Worm (Caenorhabditis elegans) whole organism, L2 larva: ENCODE results near the gene Y105C5B.11.

Experiments
- ceh-82 ChIP-seq: fragments of 150-350 bp; optimal IDR thresholded peaks from 2 replicates; lab custom pipeline; 2014; ENCODE audit warnings: missing biosample characterization, missing genetic modification characterization
- crh-2 ChIP-seq: sonication (generic microtip); optimal IDR thresholded peaks from 2 replicates; lab custom pipeline; 2017; ENCODE audit warnings: missing biosample characterization, missing genetic modification characterization
- egl-27 ChIP-seq: sonication (generic microtip); optimal IDR thresholded peaks from 3 replicates; lab custom pipeline; 2017; ENCODE audit warnings: missing biosample characterization, missing genetic modification reagents, missing genetic modification characterization
- lin-13 ChIP-seq: fragments of 150-350 bp; optimal IDR thresholded peaks from 2 replicates; lab custom pipeline; 2014; ENCODE audit warnings: missing biosample characterization, missing genetic modification reagents, missing genetic modification characterization
- nhr-21 ChIP-seq: fragments of 150-350 bp; optimal IDR thresholded peaks from 2 replicates; lab custom pipeline; 2014; ENCODE audit warnings: missing biosample characterization, missing genetic modification characterization
- nhr-77 ChIP-seq: fragments of 150-350 bp; optimal IDR thresholded peaks from 2 replicates; lab custom pipeline; 2014; ENCODE audit warnings: missing biosample characterization, missing genetic modification characterization
- snpc-4 ChIP-seq: fragments of 150-350 bp; optimal IDR thresholded peaks from 2 replicates; lab custom pipeline; 2014; ENCODE audit warnings: missing biosample characterization, missing genetic modification characterization
- unc-55 ChIP-seq: fragments of 150-350 bp; sonication (generic microtip); optimal IDR thresholded peaks from 3 replicates; lab custom pipeline; 2014; ENCODE audit warnings: missing biosample characterization, missing genetic modification reagents, missing genetic modification characterization

DNA sequence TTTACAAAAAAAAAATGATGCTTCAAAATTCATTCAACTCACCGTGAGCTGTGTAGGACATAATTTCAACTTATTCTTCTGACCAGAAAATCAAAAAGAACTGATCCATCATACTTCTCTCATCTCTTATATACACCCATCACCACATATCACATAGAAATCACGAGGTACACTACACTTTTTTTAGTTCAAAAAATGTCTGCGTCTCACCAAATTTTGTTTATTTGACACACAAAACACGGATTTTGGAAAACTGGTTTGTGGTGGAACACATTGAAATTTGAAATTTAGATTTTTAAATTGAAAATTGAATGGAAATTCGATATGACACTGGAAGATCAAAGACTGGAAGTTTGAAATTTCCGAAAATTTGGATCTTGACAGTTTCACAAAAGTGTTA, 40.2 kb downstream of the Y105C5B.11 start, which contains the start of gene Y105C5B.5:
- no peak for TF ChIP-seq lin-13
- no peak for TF ChIP-seq unc-55
- TF ChIP-seq egl-27 (tag; lab: Kevin White, UChicago), result no peak
- TF ChIP-seq nhr-77 (tag; lab: Kevin White, UChicago), result no peak
- TF ChIP-seq crh-2 (tag; lab: Kevin White, UChicago), result no peak
- no peak for TF ChIP-seq nhr-21 (tag; lab: Kevin White, UChicago)
- no peak for TF ChIP-seq snpc-4 (tag; lab: Kevin White, UChicago)
- TF ChIP-seq ceh-82 (tag; lab: Kevin White, UChicago), result no peak
